Fruit fly (Drosophila melanogaster) whole organism, embryonic: ENCODE measurements around the gene scaf6.

Experiments
- Aef1 ChIP-seq: fragments of 200-800 bp; sonication (Bioruptor generic); IDR thresholded peaks from 3 replicates; pipeline ENCODE4 v1.3.6; 2022; ENCODE audit warnings: missing biosample characterization, missing genetic modification characterization
- CG10147 ChIP-seq: fragments of 200-800 bp; sonication (Bioruptor generic); optimal IDR thresholded peaks from 2 replicates; lab custom pipeline; 2019; ENCODE audit warnings: missing biosample characterization, mild to moderate bottlenecking, missing genetic modification characterization, moderate library complexity
- CG10274 ChIP-seq: fragments of 200-800 bp; sonication (Bioruptor generic); optimal IDR thresholded peaks from 3 replicates; lab custom pipeline; 2017; ENCODE audit warnings: missing biosample characterization, mild to moderate bottlenecking, missing genetic modification characterization
- CG11504 ChIP-seq: fragments of 200-800 bp; sonication (Bioruptor generic); optimal IDR thresholded peaks from 3 replicates; lab custom pipeline; 2019; ENCODE audit warnings: missing biosample characterization, mild to moderate bottlenecking, missing genetic modification characterization, moderate library complexity
- CG14860 ChIP-seq: fragments of 200-800 bp; sonication (Bioruptor generic); IDR thresholded peaks from 3 replicates; pipeline ENCODE4 v1.3.6; 2022; ENCODE audit warnings: missing biosample characterization, missing genetic modification characterization; ENCODE audit not compliant: partially characterized antibody
- CG14965 ChIP-seq: fragments of 200-800 bp; sonication (Bioruptor generic); optimal IDR thresholded peaks from 2 replicates; lab custom pipeline; 2016; ENCODE audit warnings: missing biosample characterization, missing genetic modification characterization, borderline replicate concordance
- CG15601 ChIP-seq: fragments of 200-800 bp; sonication (Bioruptor generic); optimal IDR thresholded peaks from 3 replicates; lab custom pipeline; 2019; ENCODE audit warnings: missing biosample characterization, mild to moderate bottlenecking, missing genetic modification characterization, moderate library complexity
- CG15696 ChIP-seq: fragments of 200-800 bp; sonication (Bioruptor generic); optimal IDR thresholded peaks from 2 replicates; lab custom pipeline; 2019; ENCODE audit warnings: missing biosample characterization, mild to moderate bottlenecking, missing genetic modification characterization, moderate library complexity
- CG1647 ChIP-seq: fragments of 200-800 bp; sonication (Bioruptor generic); optimal IDR thresholded peaks from 3 replicates; lab custom pipeline; 2016; ENCODE audit warnings: missing biosample characterization, missing genetic modification characterization
- CG17328 ChIP-seq: fragments of 200-800 bp; sonication (Bioruptor generic); IDR thresholded peaks from 2 replicates; pipeline ENCODE4 v1.3.6; 2022; ENCODE audit warnings: missing biosample characterization, missing genetic modification characterization
- CG17385 ChIP-seq: fragments of 200-800 bp; sonication (Bioruptor generic); optimal IDR thresholded peaks from 3 replicates; lab custom pipeline; 2018; ENCODE audit warnings: missing biosample characterization, mild to moderate bottlenecking, missing genetic modification characterization
- CG2120 ChIP-seq: fragments of 200-800 bp; sonication (Bioruptor generic); optimal IDR thresholded peaks from 3 replicates; lab custom pipeline; 2016; ENCODE audit warnings: missing biosample characterization, missing genetic modification characterization
- CG3163 ChIP-seq: fragments of 200-800 bp; sonication (Bioruptor generic); optimal IDR thresholded peaks from 3 replicates; lab custom pipeline; 2016; ENCODE audit warnings: missing biosample characterization, missing genetic modification characterization
- CG3847 ChIP-seq: fragments of 200-800 bp; sonication (Bioruptor generic); IDR thresholded peaks from 2 replicates; pipeline ENCODE4 v1.3.6; 2022; ENCODE audit warnings: missing biosample characterization, missing genetic modification characterization
- CG43689 ChIP-seq: fragments of 200-800 bp; sonication (Bioruptor generic); IDR thresholded peaks from 2 replicates; pipeline ENCODE4 v1.3.6; 2022; ENCODE audit warnings: missing biosample characterization, missing genetic modification characterization
- CG7987 ChIP-seq: fragments of 200-800 bp; sonication (Bioruptor generic); optimal IDR thresholded peaks from 2 replicates; lab custom pipeline; 2018; ENCODE audit warnings: missing biosample characterization, mild to moderate bottlenecking, missing genetic modification characterization, moderate library complexity
- CG8765 ChIP-seq: fragments of 200-800 bp; sonication (Bioruptor generic); IDR thresholded peaks from 2 replicates; pipeline ENCODE4 v1.3.6; 2022; ENCODE audit warnings: missing biosample characterization, missing genetic modification characterization
- CG9437 ChIP-seq: fragments of 200-800 bp; sonication (Bioruptor generic); optimal IDR thresholded peaks from 2 replicates; lab custom pipeline; 2018; ENCODE audit warnings: missing biosample characterization, mild to moderate bottlenecking, missing genetic modification characterization
- D19A ChIP-seq: fragments of 200-800 bp; optimal IDR thresholded peaks from 3 replicates; lab custom pipeline; 2019; ENCODE audit warnings: missing biosample characterization, mild to moderate bottlenecking, missing genetic modification characterization, moderate library complexity
- Dek ChIP-seq: fragments of 200-800 bp; sonication (Bioruptor generic); optimal IDR thresholded peaks from 3 replicates; lab custom pipeline; 2019; ENCODE audit warnings: missing biosample characterization, mild to moderate bottlenecking, missing genetic modification characterization, moderate library complexity
- Dp ChIP-seq: fragments of 200-800 bp; sonication (Bioruptor generic); optimal IDR thresholded peaks from 2 replicates; lab custom pipeline; 2018; ENCODE audit warnings: missing biosample characterization, mild to moderate bottlenecking, missing genetic modification characterization, moderate library complexity
- Ets65A ChIP-seq: fragments of 200-800 bp; sonication (Bioruptor generic); peaks from one replicate; lab custom pipeline; 2016; ENCODE audit warnings: missing biosample characterization, missing genetic modification characterization
- HLH3B ChIP-seq: fragments of 200-800 bp; sonication (Bioruptor generic); IDR thresholded peaks from 2 replicates; pipeline ENCODE4 v1.3.6; 2022; ENCODE audit warnings: missing biosample characterization, missing genetic modification characterization
- HmgZ ChIP-seq: fragments of 200-800 bp; sonication (Bioruptor generic); optimal IDR thresholded peaks from 2 replicates; lab custom pipeline; 2018; ENCODE audit warnings: missing biosample characterization, mild to moderate bottlenecking, missing genetic modification characterization
- Hmx ChIP-seq: fragments of 200-800 bp; sonication (Bioruptor generic); optimal IDR thresholded peaks from 2 replicates; lab custom pipeline; 2016; ENCODE audit warnings: missing biosample characterization, missing genetic modification characterization
- MESR4 ChIP-seq: fragments of 200-800 bp; sonication (Bioruptor generic); optimal IDR thresholded peaks from 2 replicates; lab custom pipeline; 2018; ENCODE audit warnings: missing biosample characterization, mild to moderate bottlenecking, missing genetic modification characterization, moderate library complexity
- Opbp ChIP-seq: fragments of 200-800 bp; sonication (Bioruptor generic); IDR thresholded peaks from 3 replicates; pipeline ENCODE4 v1.3.6; 2022; ENCODE audit warnings: missing biosample characterization, missing genetic modification characterization; ENCODE audit not compliant: partially characterized antibody
- Ravus ChIP-seq: fragments of 200-800 bp; sonication (Bioruptor generic); IDR thresholded peaks from 2 replicates; pipeline ENCODE4 v1.3.6; 2022; ENCODE audit warnings: missing biosample characterization, missing genetic modification characterization
- Rfx ChIP-seq: fragments of 200-800 bp; sonication (Bioruptor generic); IDR thresholded peaks from 2 replicates; pipeline ENCODE4 v1.3.6; 2022; ENCODE audit warnings: missing biosample characterization, missing genetic modification characterization
- Scr ChIP-seq: fragments of 200-800 bp; sonication (Bioruptor generic); IDR thresholded peaks from 2 replicates; pipeline ENCODE4 v1.3.6; 2022; ENCODE audit warnings: missing biosample characterization, missing genetic modification characterization; ENCODE audit not compliant: partially characterized antibody
- al ChIP-seq: fragments of 200-800 bp; sonication (Bioruptor generic); IDR thresholded peaks from 2 replicates; pipeline ENCODE4 v1.3.6; 2022; ENCODE audit warnings: missing biosample characterization, missing genetic modification characterization
- cas ChIP-seq: fragments of 200-800 bp; sonication (Bioruptor generic); IDR thresholded peaks from 2 replicates; pipeline ENCODE4 v1.3.6; 2022; ENCODE audit warnings: missing biosample characterization, missing genetic modification characterization
- cg ChIP-seq: fragments of 200-800 bp; sonication (Bioruptor generic); optimal IDR thresholded peaks from 3 replicates; lab custom pipeline; 2019; ENCODE audit warnings: missing biosample characterization, mild to moderate bottlenecking, missing genetic modification characterization, moderate library complexity
- ci ChIP-seq: fragments of 200-800 bp; sonication (Bioruptor generic); IDR thresholded peaks from 3 replicates; pipeline ENCODE4 v1.3.6; 2022; ENCODE audit warnings: missing biosample characterization, missing genetic modification characterization
- dm ChIP-seq: fragments of 200-800 bp; sonication (Bioruptor generic); optimal IDR thresholded peaks from 3 replicates; lab custom pipeline; 2016; ENCODE audit warnings: missing biosample characterization, missing genetic modification characterization
- emc ChIP-seq: fragments of 200-800 bp; sonication (Bioruptor generic); optimal IDR thresholded peaks from 2 replicates; lab custom pipeline; 2016; ENCODE audit warnings: missing biosample characterization, missing genetic modification characterization
- fd96Cb ChIP-seq: fragments of 200-800 bp; sonication (Bioruptor generic); optimal IDR thresholded peaks from 2 replicates; lab custom pipeline; 2018; ENCODE audit warnings: missing biosample characterization, mild to moderate bottlenecking, missing genetic modification characterization, moderate library complexity
- gem ChIP-seq: fragments of 200-800 bp; sonication (Bioruptor generic); optimal IDR thresholded peaks from 2 replicates; lab custom pipeline; 2019; ENCODE audit warnings: missing biosample characterization, mild to moderate bottlenecking, missing genetic modification characterization, moderate library complexity
- gsb ChIP-seq: fragments of 200-800 bp; sonication (Bioruptor generic); IDR thresholded peaks from 2 replicates; pipeline ENCODE4 v1.3.6; 2022; ENCODE audit warnings: missing biosample characterization, missing genetic modification characterization
- ken ChIP-seq: fragments of 200-800 bp; sonication (Bioruptor generic); IDR thresholded peaks from 3 replicates; pipeline ENCODE4 v1.3.6; 2022; ENCODE audit warnings: missing biosample characterization, missing genetic modification characterization
- kni ChIP-seq: fragments of 200-800 bp; sonication (Bioruptor generic); optimal IDR thresholded peaks from 3 replicates; lab custom pipeline; 2017; ENCODE audit warnings: mild to moderate bottlenecking, missing biosample characterization, missing genetic modification reagents, missing genetic modification characterization
- knrl ChIP-seq: fragments of 200-800 bp; sonication (Bioruptor generic); IDR thresholded peaks from 3 replicates; pipeline ENCODE4 v1.3.6; 2022; ENCODE audit warnings: missing biosample characterization, missing genetic modification characterization; ENCODE audit not compliant: partially characterized antibody
- lmd ChIP-seq: fragments of 200-800 bp; sonication (Bioruptor generic); IDR thresholded peaks from 2 replicates; pipeline ENCODE4 v1.3.6; 2022; ENCODE audit warnings: missing biosample characterization, missing genetic modification characterization
- luna ChIP-seq: fragments of 200-800 bp; sonication (Bioruptor generic); optimal IDR thresholded peaks from 2 replicates; lab custom pipeline; 2016; ENCODE audit warnings: missing biosample characterization, missing genetic modification characterization
- onecut ChIP-seq: fragments of 200-800 bp; sonication (Bioruptor generic); IDR thresholded peaks from 2 replicates; pipeline ENCODE4 v1.3.6; 2022; ENCODE audit warnings: missing biosample characterization, missing genetic modification characterization
- pnt ChIP-seq: fragments of 200-800 bp; sonication (Bioruptor generic); optimal IDR thresholded peaks from 3 replicates; lab custom pipeline; 2016; ENCODE audit warnings: missing biosample characterization, missing genetic modification characterization
- row ChIP-seq: fragments of 200-800 bp; sonication (Bioruptor generic); IDR thresholded peaks from 3 replicates; pipeline ENCODE4 v1.3.6; 2022; ENCODE audit warnings: missing biosample characterization, missing genetic modification characterization
- so ChIP-seq: fragments of 200-800 bp; sonication (Bioruptor generic); IDR thresholded peaks from 3 replicates; pipeline ENCODE4 v1.3.6; 2022; ENCODE audit warnings: missing biosample characterization, missing genetic modification characterization
- sr ChIP-seq: fragments of 200-800 bp; sonication (Bioruptor generic); IDR thresholded peaks from 3 replicates; pipeline ENCODE4 v1.3.6; 2022; ENCODE audit warnings: missing biosample characterization, missing genetic modification characterization
- sug ChIP-seq: fragments of 200-800 bp; optimal IDR thresholded peaks from 2 replicates; lab custom pipeline; 2019; ENCODE audit warnings: missing biosample characterization, mild to moderate bottlenecking, missing genetic modification characterization, moderate library complexity
- tx ChIP-seq: fragments of 200-800 bp; sonication (Bioruptor generic); optimal IDR thresholded peaks from 2 replicates; lab custom pipeline; 2016; ENCODE audit warnings: missing biosample characterization, missing genetic modification characterization
- wek ChIP-seq: fragments of 200-800 bp; sonication (Bioruptor generic); optimal IDR thresholded peaks from 3 replicates; lab custom pipeline; 2018; ENCODE audit warnings: missing biosample characterization, mild to moderate bottlenecking, missing genetic modification characterization, moderate library complexity
- wor ChIP-seq: fragments of 200-800 bp; sonication (Bioruptor generic); IDR thresholded peaks from 2 replicates; pipeline ENCODE4 v1.3.6; 2022; ENCODE audit warnings: missing biosample characterization, missing genetic modification characterization

The scaf6 gene

DNA sequence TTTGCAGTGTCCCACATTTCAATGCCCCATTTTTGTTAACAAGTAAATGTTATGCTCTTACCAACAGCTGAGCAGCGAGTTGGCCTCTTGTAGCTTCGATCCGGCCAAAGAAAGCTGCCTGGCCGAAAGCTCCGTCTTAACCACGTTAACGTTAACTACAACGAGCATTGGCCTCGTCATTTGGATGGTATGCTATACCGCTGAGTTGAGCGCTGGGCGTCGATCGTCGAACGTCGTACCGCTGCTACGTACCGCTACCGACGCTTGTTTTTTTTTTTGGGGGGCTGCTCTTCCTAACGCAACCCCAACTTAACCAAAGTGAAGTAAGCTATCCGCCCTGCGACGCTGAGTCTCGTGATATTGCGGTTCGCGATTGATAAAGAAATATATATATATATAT, 6.9 kb upstream of the scaf6 start, which contains the start of gene rogdi (continued):
- TF ChIP-seq al (GFP tag; lab: Robert Waterston, UW) (no peak), Rfx (GFP tag; lab: Robert Waterston, UW) (0 out of 2 replicates have a peak, but pooled peaks have one; percentile 12), lmd (GFP tag; lab: Robert Waterston, UW) (no peak), CG1647 (no peak), CG14860 (no peak), Dp (GFP tag; lab: Kevin White, UChicago) (no peak), tx (GFP tag; lab: Kevin White, UChicago) (no peak), Ravus (GFP tag; lab: Robert Waterston, UW) (no peak), CG11504 (tag; lab: Kevin White, UChicago) (no peak), wor (no peak), so (GFP tag; lab: Robert Waterston, UW) (0 out of 3 replicates have a peak, but pooled peaks have one; percentile 9), fd96Cb (no peak), D19A (no peak), Hmx (GFP tag; lab: Kevin White, UChicago) (no peak), CG3163 (no peak), kni (GFP tag; lab: Kevin White, UChicago) (no peak), Scr (GFP tag; lab: Robert Waterston, UW) (no peak), gsb (GFP tag; lab: Robert Waterston, UW) (no peak), Aef1 (GFP tag; lab: Robert Waterston, UW) (no peak), CG43689 (GFP tag; lab: Robert Waterston, UW) (0 out of 2 replicates have a peak, but pooled peaks have one; percentile 5), CG10147 (GFP tag; lab: Kevin White, UChicago) (no peak), gem (tag; lab: Kevin White, UChicago) (no peak), row (no peak), ken (GFP tag; lab: Robert Waterston, UW) (no peak), HLH3B (GFP tag; lab: Robert Waterston, UW) (no peak), cas (no peak), CG15696 (tag; lab: Kevin White, UChicago) (no peak), CG10274 (GFP tag; lab: Kevin White, UChicago) (no peak), CG9437 (GFP tag; lab: Kevin White, UChicago) (peak; percentile 68), sr (no peak), Dek (tag; lab: Kevin White, UChicago) (no peak), CG17328 (GFP tag; lab: Robert Waterston, UW) (no peak), luna (GFP tag; lab: Kevin White, UChicago) (no peak), dm (GFP tag; lab: Kevin White, UChicago) (no peak), ci (peak; percentile 43; the same call in 2 of the 3 replicates), emc (GFP tag; lab: Kevin White, UChicago) (no peak), onecut (GFP tag; lab: Robert Waterston, UW) (no peak)

DNA sequence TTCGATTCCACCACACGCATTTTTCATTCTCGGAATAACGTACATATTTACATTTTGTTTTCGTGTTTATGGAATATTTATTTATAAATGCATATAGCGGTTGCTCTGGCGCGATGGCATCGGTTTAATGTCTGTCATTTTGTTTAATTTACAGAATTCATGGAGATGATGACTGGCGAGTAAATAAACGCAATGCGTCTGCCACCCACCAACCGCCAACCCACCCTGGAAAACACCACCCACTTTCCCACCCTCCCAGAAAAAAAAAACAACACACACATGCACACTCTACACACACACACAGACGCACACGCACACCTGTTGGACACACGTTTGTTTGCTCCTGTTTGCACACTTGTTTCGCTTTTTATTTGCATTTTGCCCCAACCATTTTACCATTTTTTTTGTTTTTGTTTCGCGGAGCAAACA, 5.5 kb upstream of the scaf6 start:
- no peak for TF ChIP-seq Scr (GFP tag; lab: Robert Waterston, UW)
- peak; percentile 41 for TF ChIP-seq CG7987 (GFP tag; lab: Kevin White, UChicago)
- TF ChIP-seq Ets65A (GFP tag; lab: Kevin White, UChicago): peak; percentile 39
- no peak for TF ChIP-seq MESR4 (GFP tag; lab: Kevin White, UChicago)
- TF ChIP-seq CG15601: peak; percentile 74
- TF ChIP-seq cg (GFP tag; lab: Kevin White, UChicago): peak; percentile 53
- no peak for TF ChIP-seq Opbp (GFP tag; lab: Robert Waterston, UW)
- TF ChIP-seq CG14965: no peak
- 0 out of 3 replicates have a peak, but pooled peaks have one; percentile 8 for TF ChIP-seq knrl (GFP tag; lab: Robert Waterston, UW)
- no peak for TF ChIP-seq CG8765 (GFP tag; lab: Robert Waterston, UW)
- TF ChIP-seq sug (tag; lab: Kevin White, UChicago): peak; percentile 15
- TF ChIP-seq pnt: no peak
- TF ChIP-seq CG2120 (GFP tag; lab: Kevin White, UChicago): no peak
- TF ChIP-seq HmgZ (tag; lab: Kevin White, UChicago): peak; percentile 2
- TF ChIP-seq wek: peak; percentile 59
- TF ChIP-seq CG3847: no peak
- TF ChIP-seq lmd (GFP tag; lab: Robert Waterston, UW): no peak
- peak; percentile 36 for TF ChIP-seq CG17385
